Worm (Caenorhabditis elegans): Measurements from ENCODE around the gene agt-2.

agt-2 gene

ce11 chrII:5395594-5395993 is 22.0 kb upstream of the agt-2 start, which contains the start of gene pink-1:
TSS of gene pink-1 (minus strand) at chrII:5395694.
- TF ChIP-seq egl-5 (tag; optimal IDR thresholded peaks at IDR 0.05), result no peak
- no peak for TF ChIP-seq elt-2 (tag; optimal IDR thresholded peaks at IDR 0.05)
- no peak for TF ChIP-seq pqm-1 (tag; optimal IDR thresholded peaks at IDR 0.05)
- TF ChIP-seq tbx-2 (tag; optimal IDR thresholded peaks at IDR 0.05), result no peak
- no peak for TF ChIP-seq nhr-237 (tag; optimal IDR thresholded peaks at IDR 0.05)
- no peak for TF ChIP-seq nhr-43 (tag; optimal IDR thresholded peaks at IDR 0.05; ENCODE audit: poor library complexity, severe bottlenecking)
- TF ChIP-seq hmg-11 (tag; optimal IDR thresholded peaks at IDR 0.05), result no peak
- no peak for TF ChIP-seq nhr-11 (tag; optimal IDR thresholded peaks at IDR 0.05)
- no peak for TF ChIP-seq jun-1 (tag; optimal IDR thresholded peaks at IDR 0.05)
- no peak for TF ChIP-seq unc-62 (GFP tag; optimal IDR thresholded peaks at IDR 0.05)
- no peak for TF ChIP-seq pha-4 (tag; optimal IDR thresholded peaks at IDR 0.05)
- TF ChIP-seq mml-1 (tag; optimal IDR thresholded peaks at IDR 0.05), result no peak
- no peak for TF ChIP-seq ztf-11 (tag; optimal IDR thresholded peaks at IDR 0.05)
- TF ChIP-seq ztf-4 (tag; optimal IDR thresholded peaks at IDR 0.05), result no peak
- no peak for TF ChIP-seq snpc-4 (tag; optimal IDR thresholded peaks at IDR 0.05)
- no peak for TF ChIP-seq lin-39 (tag; optimal IDR thresholded peaks at IDR 0.05)

ce11 chrII:5393090-5393489 is 19.5 kb upstream of the agt-2 start, which contains the start of gene brap-2:
TSS of gene brap-2 (minus strand) at chrII:5393190.
- TF ChIP-seq nhr-11 (tag; optimal IDR thresholded peaks at IDR 0.05) (no peak), ztf-11 (tag; optimal IDR thresholded peaks at IDR 0.05) (no peak), jun-1 (tag; optimal IDR thresholded peaks at IDR 0.05) (no peak), nhr-43 (tag; optimal IDR thresholded peaks at IDR 0.05; ENCODE audit: poor library complexity, severe bottlenecking) (no peak), unc-39 (tag; optimal IDR thresholded peaks at IDR 0.05) (no peak), ceh-28 (tag; optimal IDR thresholded peaks at IDR 0.05) (no peak), nhr-23 (tag; optimal IDR thresholded peaks at IDR 0.05) (no peak), ceh-9 (tag; optimal IDR thresholded peaks at IDR 0.05) (no peak), lin-39 (tag; optimal IDR thresholded peaks at IDR 0.05) (no peak), nhr-76 (tag; optimal IDR thresholded peaks at IDR 0.05) (no peak)

- no peak for TF ChIP-seq sea-2 (GFP tag; optimal IDR thresholded peaks at IDR 0.05)
- no peak for TF ChIP-seq ceh-28 (tag; optimal IDR thresholded peaks at IDR 0.05)
- no peak for TF ChIP-seq nhr-76 (tag; optimal IDR thresholded peaks at IDR 0.05)
- TF ChIP-seq tbx-2 (tag; optimal IDR thresholded peaks at IDR 0.05), result no peak
- TF ChIP-seq mdl-1 (tag; optimal IDR thresholded peaks at IDR 0.05), result no peak
- TF ChIP-seq nhr-12 (tag; optimal IDR thresholded peaks at IDR 0.05), result no peak
- TF ChIP-seq R02D3.7 (tag; optimal IDR thresholded peaks at IDR 0.05), result no peak
- TF ChIP-seq elt-1 (tag; optimal IDR thresholded peaks at IDR 0.05), result no peak
- no peak for TF ChIP-seq egl-27 (tag; optimal IDR thresholded peaks at IDR 0.05)
- no peak for TF ChIP-seq hmg-11 (tag; optimal IDR thresholded peaks at IDR 0.05)
Measured at ce11 chrII:5391447-5391846, 17.8 kb upstream of the agt-2 start.

- TF ChIP-seq nhr-11 (tag; optimal IDR thresholded peaks at IDR 0.05) (no peak), aly-2 (tag; optimal IDR thresholded peaks at IDR 0.05) (peak; percentile 5), fkh-2 (tag; optimal IDR thresholded peaks at IDR 0.05) (no peak), jun-1 (tag; optimal IDR thresholded peaks at IDR 0.05) (peak; percentile 71), ztf-4 (tag; optimal IDR thresholded peaks at IDR 0.05) (peak; percentile 58), egl-27 (tag; optimal IDR thresholded peaks at IDR 0.05) (no peak), fkh-10 (GFP tag; optimal IDR thresholded peaks at IDR 0.05) (no peak), nhr-12 (tag; optimal IDR thresholded peaks at IDR 0.05) (no peak), fos-1 (tag; optimal IDR thresholded peaks at IDR 0.05) (no peak), R02D3.7 (tag; optimal IDR thresholded peaks at IDR 0.05) (peak; percentile 61), lin-15B (tag; optimal IDR thresholded peaks at IDR 0.05) (peak; percentile 75), zag-1 (tag; optimal IDR thresholded peaks at IDR 0.05) (no peak), snpc-4 (tag; optimal IDR thresholded peaks at IDR 0.05) (peak; percentile 75), tbx-2 (tag; optimal IDR thresholded peaks at IDR 0.05) (peak; percentile 66), elt-1 (tag; optimal IDR thresholded peaks at IDR 0.05) (no peak), nhr-237 (tag; optimal IDR thresholded peaks at IDR 0.05) (no peak), skn-1 (tag; optimal IDR thresholded peaks at IDR 0.05) (peak; percentile 57), nhr-76 (tag; optimal IDR thresholded peaks at IDR 0.05) (no peak), ZK546.5 (tag; optimal IDR thresholded peaks at IDR 0.05) (no peak), hmg-11 (tag; optimal IDR thresholded peaks at IDR 0.05) (peak; percentile 51), ceh-82 (tag; optimal IDR thresholded peaks at IDR 0.05) (peak; percentile 11), sea-2 (GFP tag; optimal IDR thresholded peaks at IDR 0.05) (no peak), mdl-1 (tag; optimal IDR thresholded peaks at IDR 0.05) (no peak), elt-2 (tag; optimal IDR thresholded peaks at IDR 0.05) (peak; percentile 79), ztf-11 (tag; optimal IDR thresholded peaks at IDR 0.05) (no peak), pqm-1 (tag; optimal IDR thresholded peaks at IDR 0.05) (peak; percentile 29), nhr-25 (tag; optimal IDR thresholded peaks at IDR 0.05) (peak; percentile 92), ceh-16 (tag; optimal IDR thresholded peaks at IDR 0.05) (no peak), unc-62 (GFP tag; optimal IDR thresholded peaks at IDR 0.05) (no peak), nhr-67 (tag; optimal IDR thresholded peaks at IDR 0.05) (no peak), ama-1 (optimal IDR thresholded peaks at IDR 0.05) (peak; percentile 73), nfya-1 (tag; optimal IDR thresholded peaks at IDR 0.05; ENCODE audit: insufficient read depth) (peak; percentile 82), nhr-77 (tag; optimal IDR thresholded peaks at IDR 0.05) (no peak), nhr-28 (tag; optimal IDR thresholded peaks at IDR 0.05) (no peak), elt-3 (tag; optimal IDR thresholded peaks at IDR 0.05) (no peak), unc-39 (tag; optimal IDR thresholded peaks at IDR 0.05) (no peak), lin-39 (tag; optimal IDR thresholded peaks at IDR 0.05) (peak; percentile 79), ceh-28 (tag; optimal IDR thresholded peaks at IDR 0.05) (peak; percentile 55)
Measured at ce11 chrII:5389831-5390323, 16.2 kb upstream of the agt-2 start, which contains the start of gene ndx-6. TSS of gene ndx-6 (minus strand) at chrII:5389881.

Measured in whole organism, L3 larva.